Fruit fly (Drosophila melanogaster): ENCODE measurements around the gene tim.

Gene tim

DNA sequence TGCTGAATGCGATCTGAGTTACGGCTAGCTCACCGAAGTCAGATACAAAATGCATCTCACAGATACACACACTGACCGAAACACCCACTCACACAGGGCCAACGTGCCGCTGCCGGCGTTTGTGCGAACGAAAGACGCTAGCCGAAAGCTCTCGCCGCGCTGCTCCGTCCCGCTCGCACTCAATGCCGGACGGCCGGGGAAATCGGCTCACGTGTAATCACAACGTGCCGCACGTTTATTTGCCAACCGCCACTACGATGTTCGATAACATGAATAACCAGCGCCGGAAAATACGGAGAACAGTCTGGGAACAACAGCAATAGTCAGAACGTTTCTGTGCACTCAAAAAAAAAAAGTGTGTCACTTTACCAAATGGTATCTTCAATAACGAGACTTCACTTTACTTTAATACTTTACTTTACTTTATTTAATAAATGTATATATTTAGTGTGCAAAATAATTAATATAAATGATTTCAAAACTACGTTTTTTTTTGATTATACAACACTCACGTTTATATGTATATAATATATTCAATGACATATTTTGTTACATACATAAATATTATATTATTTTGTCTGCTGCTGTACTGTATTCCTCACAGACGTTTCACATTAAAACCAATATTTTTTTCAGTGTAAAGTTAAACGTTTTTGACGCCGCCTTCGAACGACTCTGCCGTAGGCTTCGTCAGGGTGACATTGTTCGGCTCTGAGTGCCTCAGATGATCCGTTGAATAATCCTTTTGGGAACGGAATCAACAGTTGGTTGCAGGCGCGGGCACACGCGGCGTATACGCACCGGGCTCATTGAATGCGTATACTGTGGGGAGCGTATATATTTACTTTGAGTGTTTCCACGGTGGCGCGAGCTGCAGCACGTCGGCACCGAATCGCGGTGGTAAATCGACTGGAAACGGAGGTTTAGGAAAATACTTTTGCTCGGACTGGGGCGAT lies at the start of gene tim:
TSS of gene tim (minus strand) at position 911 of the 956 bp plus-strand sequence.
- no peak for TF ChIP-seq noc (tag; optimal IDR thresholded peaks at IDR 0.05)

DNA sequence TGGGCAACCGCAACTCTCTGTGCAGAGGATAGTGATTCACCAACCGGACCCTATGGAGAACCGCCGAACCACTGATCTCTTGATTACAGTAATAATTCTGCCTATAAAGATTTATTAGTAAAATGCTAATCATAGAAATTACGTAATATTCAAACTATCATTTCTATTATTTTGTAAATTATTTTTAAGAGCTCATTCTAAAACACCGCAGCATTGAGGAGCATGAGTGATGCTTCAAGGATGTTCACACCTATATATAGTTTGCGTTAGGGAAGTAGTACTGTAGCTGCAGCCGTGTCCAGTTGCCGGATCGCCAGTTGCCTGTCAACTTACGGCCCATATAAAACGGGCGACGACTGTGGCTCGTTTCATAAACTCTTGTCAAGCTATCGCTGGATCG lies 49.6 kb upstream of the tim start:
- no peak for TF ChIP-seq noc (tag; optimal IDR thresholded peaks at IDR 0.05)

DNA sequence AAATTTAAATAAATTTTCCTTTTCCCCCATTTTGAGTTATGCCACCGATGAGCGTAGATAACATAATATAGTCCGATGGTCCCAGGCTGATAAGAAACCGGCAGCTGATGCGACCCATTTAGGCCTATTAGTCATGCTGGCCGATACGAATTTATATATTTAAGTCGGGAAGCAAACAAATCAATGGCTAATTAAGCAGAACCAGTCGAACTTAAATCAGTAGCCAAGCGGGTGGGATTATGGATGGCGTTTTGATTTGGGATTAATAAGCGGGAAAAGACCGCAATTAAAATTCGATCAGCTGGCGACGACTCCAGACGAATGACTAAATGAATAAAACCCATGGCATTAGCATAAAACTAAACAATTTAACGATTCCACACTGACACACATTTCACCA lies 49.0 kb upstream of the tim start:
- no peak for TF ChIP-seq noc (tag; optimal IDR thresholded peaks at IDR 0.05)

DNA sequence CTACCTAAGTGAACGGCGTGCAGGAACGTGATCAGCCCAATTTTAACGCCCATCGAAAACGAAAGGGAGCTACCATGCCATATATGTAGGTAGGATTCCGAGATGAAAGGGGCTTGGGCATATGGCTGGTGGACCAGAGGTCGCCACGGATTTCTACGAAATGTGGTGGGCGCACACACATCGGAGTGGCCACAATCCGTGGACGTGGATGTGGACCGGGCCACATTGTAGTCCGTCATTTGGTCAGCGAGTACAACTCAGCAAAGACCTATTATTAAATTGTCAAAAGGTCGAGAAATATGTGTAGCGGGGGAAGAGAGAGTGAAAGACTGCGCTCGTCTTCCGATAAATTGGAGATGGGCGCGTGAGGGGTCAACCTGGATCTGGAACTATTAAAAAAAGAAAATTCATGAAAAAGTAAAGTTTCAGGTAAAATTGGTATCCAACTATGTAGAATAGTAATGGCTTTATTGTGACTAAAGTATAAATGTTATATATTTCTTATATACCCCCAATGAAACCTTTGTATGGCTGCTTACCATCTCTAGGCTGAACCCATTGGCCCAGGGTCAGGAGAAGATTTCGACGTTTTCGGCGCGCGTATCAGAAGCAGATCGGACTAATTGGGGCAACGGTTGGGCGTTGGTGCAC lies 47.6 kb upstream of the tim start:
- no peak for TF ChIP-seq noc (tag; optimal IDR thresholded peaks at IDR 0.05)

DNA sequence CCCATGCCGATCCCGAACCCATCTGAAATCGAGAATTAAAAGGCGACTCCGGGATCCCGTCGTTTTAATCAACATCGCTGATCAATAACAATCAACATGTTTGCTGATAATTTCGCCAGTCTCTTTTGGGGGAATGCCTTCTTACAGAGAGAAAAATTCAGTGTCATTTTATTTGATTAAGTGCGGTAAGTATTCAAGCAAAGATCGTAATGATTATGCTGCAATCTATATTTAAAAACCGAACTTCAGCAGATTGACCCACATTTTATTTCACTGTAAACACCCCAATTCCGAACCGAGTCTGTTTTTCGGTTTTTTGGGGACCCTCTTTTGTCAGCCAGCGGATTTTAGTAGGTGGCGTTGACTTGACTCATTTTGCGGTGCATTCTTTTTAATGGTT lies 46.0 kb upstream of the tim start:
- TF ChIP-seq noc (tag; optimal IDR thresholded peaks at IDR 0.05): no peak

DNA sequence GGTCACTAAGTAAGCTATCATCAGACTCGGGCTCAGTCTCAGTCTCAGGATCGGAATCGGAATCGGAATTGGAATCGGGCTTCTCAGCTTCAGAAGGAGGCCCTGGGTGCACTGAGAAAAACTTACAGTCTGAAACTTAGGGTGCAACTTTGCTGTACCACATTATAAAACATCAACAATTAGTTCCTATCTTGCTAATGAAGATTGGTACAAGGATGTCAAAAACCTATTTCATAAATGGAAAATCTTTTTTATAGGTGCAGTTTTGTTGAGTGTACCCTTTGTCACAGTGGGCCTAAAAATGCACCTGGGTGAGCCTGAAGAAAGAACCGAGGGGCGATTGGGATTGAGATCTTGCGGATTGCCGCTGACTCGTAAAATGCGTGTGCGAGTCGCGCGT lies 44.9 kb upstream of the tim start:
- no peak for TF ChIP-seq noc (tag; optimal IDR thresholded peaks at IDR 0.05)

DNA sequence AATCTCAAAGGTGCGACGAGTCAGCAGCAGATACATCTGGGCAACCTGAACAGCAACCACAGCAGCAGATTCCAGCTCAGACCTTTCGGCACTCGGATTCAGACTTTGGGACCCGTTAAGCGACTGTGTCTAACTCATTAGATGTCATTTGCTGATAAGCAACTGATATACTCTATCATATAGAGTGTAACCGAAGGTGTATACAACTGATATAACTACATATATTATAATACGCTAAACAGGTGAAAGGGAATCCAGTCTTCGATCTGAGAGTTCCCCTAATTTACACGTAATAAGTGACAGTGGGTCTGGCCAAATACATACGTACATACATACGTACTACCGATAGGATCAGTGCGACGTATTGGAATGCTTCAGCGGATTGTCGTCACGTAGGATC lies 42.7 kb upstream of the tim start:
- TF ChIP-seq noc (tag; optimal IDR thresholded peaks at IDR 0.05): no peak

DNA sequence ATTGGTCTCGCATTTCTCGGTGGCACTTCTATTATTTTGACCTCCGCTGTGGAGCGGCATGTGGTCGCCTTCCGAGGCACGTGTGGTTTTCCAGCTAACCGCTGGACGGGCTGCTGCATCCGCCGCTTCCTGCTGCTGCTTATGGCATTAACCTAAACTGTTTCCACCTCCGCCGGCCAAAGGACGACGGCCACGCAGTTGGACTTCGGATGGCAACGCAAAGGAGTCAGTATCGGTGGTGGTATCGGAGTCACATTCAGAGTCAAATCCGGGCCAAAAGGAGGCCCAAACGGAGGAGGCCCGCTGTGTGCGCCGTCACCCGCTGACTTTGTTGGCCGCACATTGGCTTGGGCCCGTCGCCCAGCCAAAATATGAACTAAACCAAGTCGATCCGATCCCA lies 41.8 kb upstream of the tim start:
- no peak for TF ChIP-seq noc (tag; optimal IDR thresholded peaks at IDR 0.05)

DNA sequence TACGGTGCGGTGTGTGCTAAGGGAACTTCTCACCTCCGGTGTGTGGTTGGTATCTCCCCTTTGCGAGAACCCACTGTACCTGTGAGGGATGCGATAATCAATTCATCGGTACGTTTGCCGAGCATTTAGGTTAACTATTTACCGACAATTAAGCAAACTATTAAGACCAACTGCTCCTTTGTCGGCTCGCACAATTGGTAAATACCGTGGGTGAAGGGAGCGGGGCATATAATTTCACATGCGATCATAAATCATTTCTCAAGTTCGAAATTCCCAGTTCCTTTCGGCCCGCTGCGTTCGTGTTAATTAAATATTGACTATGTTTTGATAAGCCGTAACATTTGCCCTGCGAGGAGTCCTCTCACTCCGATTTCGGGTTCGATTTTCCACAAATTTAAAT lies 41.0 kb upstream of the tim start:
- TF ChIP-seq noc (tag; optimal IDR thresholded peaks at IDR 0.05): no peak

DNA sequence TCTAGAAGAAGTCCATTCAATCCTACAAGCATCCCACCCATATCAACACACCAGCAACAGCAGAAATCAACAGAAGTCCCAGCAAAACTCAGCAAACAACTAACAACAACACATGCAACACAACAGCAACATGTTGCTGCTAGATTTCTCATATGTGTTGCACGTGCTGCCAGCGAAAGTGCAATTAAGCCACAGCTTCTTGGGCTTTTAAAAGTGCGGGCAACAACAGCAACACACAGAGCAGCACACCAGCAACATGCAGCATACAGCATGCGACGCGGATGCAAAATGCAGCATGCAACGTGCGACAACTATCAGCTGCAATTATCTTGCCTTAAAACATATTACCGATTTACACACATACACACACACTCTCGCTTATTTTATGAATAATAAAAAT lies 39.6 kb upstream of the tim start:
- no peak for TF ChIP-seq noc (tag; optimal IDR thresholded peaks at IDR 0.05)

DNA sequence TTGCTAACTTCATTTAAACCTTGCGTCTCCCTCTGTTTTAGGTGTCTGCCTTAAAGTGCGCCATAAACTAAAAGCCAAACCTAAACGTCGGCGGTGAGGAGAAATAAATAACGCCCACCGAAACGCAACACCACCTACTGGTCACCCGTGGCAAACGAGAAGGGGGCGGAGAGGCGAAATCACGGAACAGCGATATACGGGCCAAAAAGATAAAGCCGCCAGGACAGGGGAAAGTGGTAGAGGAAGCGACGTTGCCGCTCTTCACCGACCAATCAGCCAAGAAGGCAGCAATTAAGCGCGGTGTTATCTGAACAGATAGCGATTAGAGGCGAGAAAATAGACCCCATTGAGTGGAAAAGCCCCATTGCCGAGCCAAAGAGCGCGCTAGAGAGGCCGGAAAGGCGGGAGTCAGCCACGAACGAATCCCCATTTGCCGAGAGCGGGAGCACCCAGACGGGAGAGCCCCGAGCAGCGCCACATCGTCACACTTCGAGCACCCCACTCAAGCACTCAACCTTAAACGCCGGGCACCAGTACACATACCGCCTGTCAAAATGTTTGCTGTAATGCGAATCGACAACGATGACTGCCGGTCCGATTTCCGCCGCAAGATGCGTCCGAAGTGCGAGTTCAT lies 37.2 kb upstream of the tim start:
- TF ChIP-seq noc (tag; optimal IDR thresholded peaks at IDR 0.05): no peak

DNA sequence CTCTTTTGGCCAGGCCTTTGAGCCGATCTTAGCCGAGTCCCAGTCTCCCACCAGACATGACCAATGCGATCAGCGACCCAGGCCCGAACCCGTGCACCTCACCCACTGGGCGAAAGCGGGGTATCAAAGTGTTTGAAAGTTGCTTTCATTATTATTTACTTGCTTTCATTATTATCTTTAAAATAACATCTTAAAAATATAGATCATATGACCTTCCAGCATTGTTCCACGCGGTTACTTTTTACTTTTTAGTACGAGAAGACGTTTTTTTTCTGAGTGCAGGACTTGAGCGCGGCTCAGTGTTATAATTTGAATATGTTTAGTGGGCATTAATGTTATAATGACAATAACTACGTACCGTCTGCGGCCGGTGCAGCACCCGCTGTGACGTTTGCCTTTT lies 35.1 kb upstream of the tim start:
- no peak for TF ChIP-seq noc (tag; optimal IDR thresholded peaks at IDR 0.05)

DNA sequence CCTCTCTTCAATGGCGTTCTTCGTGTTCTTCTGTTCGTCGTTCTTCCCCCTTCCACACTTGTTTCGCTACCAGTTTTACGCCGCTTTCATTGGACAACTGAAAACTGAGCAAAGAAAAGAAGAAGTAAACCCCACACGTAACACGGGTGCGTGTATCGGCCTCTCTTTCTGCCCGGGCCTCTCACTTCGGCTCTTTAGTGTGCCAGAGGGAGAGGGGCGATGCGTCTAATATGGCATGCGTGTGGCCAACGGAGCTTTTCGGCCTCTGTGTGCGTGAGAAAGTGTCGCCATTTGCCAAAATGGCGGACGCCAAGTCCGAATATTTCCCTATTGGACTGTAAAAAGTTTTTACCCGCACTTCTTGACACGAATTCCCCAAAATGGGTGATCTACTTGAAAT lies 32.1 kb upstream of the tim start:
- no peak for TF ChIP-seq noc (tag; optimal IDR thresholded peaks at IDR 0.05)

DNA sequence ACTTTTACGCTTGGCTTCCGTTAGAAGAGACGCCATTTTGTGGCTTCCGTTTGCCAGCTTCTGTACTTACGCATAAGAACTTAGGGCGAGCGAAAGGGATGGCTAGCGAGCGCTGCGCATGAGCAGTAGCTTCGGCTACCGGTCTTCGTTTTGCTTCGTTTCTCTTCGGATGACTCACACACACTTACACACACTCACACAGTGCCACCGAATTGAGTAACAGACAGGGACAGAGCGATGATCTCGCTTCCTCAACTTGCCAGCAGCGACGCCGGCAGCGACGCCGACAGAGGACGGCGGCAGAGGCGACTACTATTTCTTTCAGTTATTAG lies 31.5 kb upstream of the tim start:
- TF ChIP-seq noc (tag; optimal IDR thresholded peaks at IDR 0.05): no peak

DNA sequence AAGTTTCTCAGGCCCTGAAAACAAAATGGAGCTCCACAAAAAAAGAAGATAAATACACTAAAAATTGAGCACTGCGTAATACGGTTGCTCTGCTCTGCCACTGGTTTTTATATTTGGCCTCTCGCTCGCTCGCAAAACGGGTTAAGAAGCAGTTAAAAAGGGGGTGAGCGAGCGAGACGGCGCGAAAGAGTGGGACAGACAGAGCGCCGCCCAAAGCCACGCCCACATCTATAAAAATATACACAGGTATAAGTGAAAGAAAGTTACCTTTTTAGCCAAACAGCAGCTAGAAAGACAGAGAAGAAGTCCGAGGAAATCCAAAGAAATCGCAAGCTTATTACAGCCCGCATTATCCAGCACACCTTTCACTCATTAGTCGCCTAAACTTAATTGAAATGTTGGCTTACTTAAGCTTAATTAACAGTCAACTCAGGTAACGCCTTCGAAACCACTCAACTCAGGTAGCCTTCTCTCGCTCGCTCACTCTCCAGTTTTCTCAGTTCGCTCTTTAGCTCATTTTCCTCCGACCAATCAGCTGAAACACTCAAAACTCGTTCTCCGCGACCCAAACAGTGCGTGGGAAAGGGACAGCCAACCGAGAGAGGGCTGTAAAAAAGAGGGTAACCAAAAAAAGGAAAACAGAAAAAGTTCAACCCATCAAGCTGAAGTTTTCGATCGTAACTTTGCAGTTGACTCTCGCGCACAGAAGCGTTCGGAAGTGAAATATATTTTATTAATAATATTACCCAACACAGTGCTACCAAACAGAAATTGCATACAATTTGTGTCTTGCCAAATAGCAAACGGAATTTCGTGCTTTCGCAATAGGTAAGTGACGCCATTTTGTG lies 30.9 kb upstream of the tim start, which contains the start of gene drm:
TSS of gene drm (plus strand) at position 684 of the 848 bp plus-strand sequence.
- no peak for TF ChIP-seq noc (tag; optimal IDR thresholded peaks at IDR 0.05)

Data from whole organism, larva.